Fruit fly (Drosophila melanogaster) whole organism, embryonic: ENCODE results near the gene Chchd2.
A peak's percentile ranks its signal among the peaks of the same experiment; 100 is the strongest.

Experiments
- CG10147 ChIP-seq: fragments of 200-800 bp; sonication (Bioruptor generic); optimal IDR thresholded peaks from 2 replicates; lab custom pipeline; 2019; ENCODE audit warnings: missing biosample characterization, mild to moderate bottlenecking, missing genetic modification characterization, moderate library complexity
- CG10565 ChIP-seq: fragments of 200-800 bp; sonication (Bioruptor generic); optimal IDR thresholded peaks from 3 replicates; lab custom pipeline; 2016; ENCODE audit warnings: missing biosample characterization, mild to moderate bottlenecking, missing genetic modification characterization
- CG13296 ChIP-seq: fragments of 200-800 bp; sonication (Bioruptor generic); optimal IDR thresholded peaks from 3 replicates; lab custom pipeline; 2018; ENCODE audit warnings: missing biosample characterization, mild to moderate bottlenecking, missing genetic modification characterization
- CG15696 ChIP-seq: fragments of 200-800 bp; sonication (Bioruptor generic); optimal IDR thresholded peaks from 2 replicates; lab custom pipeline; 2019; ENCODE audit warnings: missing biosample characterization, mild to moderate bottlenecking, missing genetic modification characterization, moderate library complexity
- CG17802 ChIP-seq: fragments of 200-800 bp; sonication (Bioruptor generic); optimal IDR thresholded peaks from 2 replicates; lab custom pipeline; 2018; ENCODE audit warnings: missing biosample characterization, mild to moderate bottlenecking, missing genetic modification characterization, moderate library complexity
- CG17829 ChIP-seq: fragments of 200-800 bp; optimal IDR thresholded peaks from 2 replicates; lab custom pipeline; 2019; ENCODE audit warnings: missing biosample characterization, mild to moderate bottlenecking, missing genetic modification characterization, moderate library complexity
- CG18262 ChIP-seq: fragments of 200-800 bp; optimal IDR thresholded peaks from 3 replicates; lab custom pipeline; 2019; ENCODE audit warnings: missing biosample characterization, mild to moderate bottlenecking, missing genetic modification characterization, moderate library complexity
- CG2129 ChIP-seq: fragments of 200-800 bp; sonication (Bioruptor generic); IDR thresholded peaks from 2 replicates; pipeline ENCODE4 v1.3.6; 2022; ENCODE audit warnings: missing biosample characterization, missing genetic modification characterization; ENCODE audit not compliant: partially characterized antibody
- CG31224 ChIP-seq: fragments of 200-800 bp; sonication (Bioruptor generic); IDR thresholded peaks from 2 replicates; pipeline ENCODE4 v1.3.6; 2022; ENCODE audit warnings: missing biosample characterization, missing genetic modification characterization
- CG31441 ChIP-seq: fragments of 200-800 bp; sonication (Bioruptor generic); IDR thresholded peaks from 2 replicates; pipeline ENCODE4 v1.3.6; 2022; ENCODE audit warnings: missing biosample characterization, missing genetic modification characterization
- CG33557 ChIP-seq: fragments of 200-800 bp; sonication (Bioruptor generic); optimal IDR thresholded peaks from 2 replicates; lab custom pipeline; 2019; ENCODE audit warnings: missing biosample characterization, mild to moderate bottlenecking, missing genetic modification characterization, moderate library complexity
- CG6689 ChIP-seq: fragments of 200-800 bp; sonication (Bioruptor generic); IDR thresholded peaks from 2 replicates; pipeline ENCODE4 v1.3.6; 2022; ENCODE audit warnings: missing biosample characterization, missing genetic modification characterization
- CG6765 ChIP-seq: fragments of 200-800 bp; sonication (Bioruptor generic); optimal IDR thresholded peaks from 3 replicates; lab custom pipeline; 2017; ENCODE audit warnings: missing biosample characterization, mild to moderate bottlenecking, missing genetic modification characterization
- CG9437 ChIP-seq: fragments of 200-800 bp; sonication (Bioruptor generic); optimal IDR thresholded peaks from 2 replicates; lab custom pipeline; 2018; ENCODE audit warnings: missing biosample characterization, mild to moderate bottlenecking, missing genetic modification characterization
- CG9817 ChIP-seq: fragments of 200-800 bp; sonication (Bioruptor generic); optimal IDR thresholded peaks from 2 replicates; lab custom pipeline; 2018; ENCODE audit warnings: missing biosample characterization, mild to moderate bottlenecking, missing genetic modification characterization, moderate library complexity
- D19A ChIP-seq: fragments of 200-800 bp; optimal IDR thresholded peaks from 3 replicates; lab custom pipeline; 2019; ENCODE audit warnings: missing biosample characterization, mild to moderate bottlenecking, missing genetic modification characterization, moderate library complexity
- Dbx ChIP-seq: fragments of 200-800 bp; sonication (Bioruptor generic); IDR thresholded peaks from 3 replicates; pipeline ENCODE4 v1.3.6; 2022; ENCODE audit warnings: missing biosample characterization, missing genetic modification characterization
- Dref ChIP-seq: fragments of 200-800 bp; sonication (Bioruptor generic); IDR thresholded peaks from 2 replicates; pipeline ENCODE4 v1.3.6; 2022; ENCODE audit warnings: missing biosample characterization, missing genetic modification characterization
- Elba2 ChIP-seq: fragments of 200-800 bp; sonication (Bioruptor generic); optimal IDR thresholded peaks from 3 replicates; lab custom pipeline; 2016; ENCODE audit warnings: missing biosample characterization, missing genetic modification characterization
- Ets97D ChIP-seq: fragments of 200-800 bp; sonication (Bioruptor generic); optimal IDR thresholded peaks from 3 replicates; lab custom pipeline; 2016; ENCODE audit warnings: missing biosample characterization, missing genetic modification characterization
- Fer1 ChIP-seq: fragments of 200-800 bp; sonication (Bioruptor generic); optimal IDR thresholded peaks from 2 replicates; lab custom pipeline; 2017; ENCODE audit warnings: missing biosample characterization, mild to moderate bottlenecking, missing genetic modification characterization
- Hr78 ChIP-seq, 2 experiments: fragments of 200-800 bp in 1 of 2; fragments of >200 bp in 1 of 2; sonication (Bioruptor generic) in 1 of 2; optimal IDR thresholded peaks; 2 replicates each; lab custom pipeline; 2017 to 2019; ENCODE audit warnings: missing biosample characterization in 2 of 2, missing genetic modification characterization in 2 of 2, mild to moderate bottlenecking in 1 of 2, moderate library complexity in 1 of 2
- Kr ChIP-seq: fragments of 200-800 bp; sonication (Bioruptor generic); optimal IDR thresholded peaks from 2 replicates; lab custom pipeline; 2017; ENCODE audit warnings: missing biosample characterization, mild to moderate bottlenecking, missing genetic modification characterization
- Lim3 ChIP-seq: fragments of 200-800 bp; sonication (Bioruptor generic); IDR thresholded peaks from 2 replicates; pipeline ENCODE4 v1.3.6; 2022; ENCODE audit warnings: missing biosample characterization, missing genetic modification characterization
- MBD-R2 ChIP-seq: fragments of 200-800 bp; sonication (Bioruptor generic); IDR thresholded peaks from 2 replicates; pipeline ENCODE4 v1.3.6; 2022; ENCODE audit warnings: missing biosample characterization, missing genetic modification characterization
- Max ChIP-seq: fragments of 200-800 bp; sonication (Bioruptor generic); optimal IDR thresholded peaks from 2 replicates; lab custom pipeline; 2016; ENCODE audit warnings: missing biosample characterization, mild to moderate bottlenecking, missing genetic modification characterization
- NC2β ChIP-seq: fragments of 200-800 bp; sonication (Bioruptor generic); optimal IDR thresholded peaks from 2 replicates; lab custom pipeline; 2016; ENCODE audit warnings: missing biosample characterization, missing genetic modification characterization
- Oaz ChIP-seq: fragments of 200-800 bp; sonication (Bioruptor generic); IDR thresholded peaks from 2 replicates; pipeline ENCODE4 v1.3.6; 2022; ENCODE audit warnings: missing biosample characterization, missing genetic modification characterization
- Oli ChIP-seq: fragments of 200-800 bp; sonication (Bioruptor generic); optimal IDR thresholded peaks from 2 replicates; lab custom pipeline; 2018; ENCODE audit warnings: missing biosample characterization, mild to moderate bottlenecking, missing genetic modification characterization, moderate library complexity
- Sox100B ChIP-seq: fragments of 200-800 bp; sonication (Bioruptor generic); optimal IDR thresholded peaks from 3 replicates; lab custom pipeline; 2018; ENCODE audit warnings: missing biosample characterization, mild to moderate bottlenecking, missing genetic modification characterization
- Ssrp ChIP-seq: fragments of 200-800 bp; sonication (Bioruptor generic); optimal IDR thresholded peaks from 2 replicates; lab custom pipeline; 2018; ENCODE audit warnings: missing biosample characterization, mild to moderate bottlenecking, missing genetic modification characterization, moderate library complexity
- ash1 ChIP-seq: fragments of 200-800 bp; sonication (Bioruptor generic); optimal IDR thresholded peaks from 2 replicates; lab custom pipeline; 2018; ENCODE audit warnings: missing biosample characterization, mild to moderate bottlenecking, missing genetic modification characterization
- bab2 ChIP-seq: fragments of 200-800 bp; sonication (Bioruptor generic); optimal IDR thresholded peaks from 2 replicates; lab custom pipeline; 2016; ENCODE audit warnings: missing biosample characterization, missing genetic modification characterization
- bsh ChIP-seq, 2 experiments: fragments of 200-800 bp; sonication (Bioruptor generic); optimal IDR thresholded peaks; 2 replicates each; lab custom pipeline; 2017 to 2018; ENCODE audit warnings: mild to moderate bottlenecking in 2 of 2, missing biosample characterization in 2 of 2, missing genetic modification characterization in 2 of 2, moderate library complexity in 1 of 2
- cas ChIP-seq: fragments of 200-800 bp; sonication (Bioruptor generic); IDR thresholded peaks from 2 replicates; pipeline ENCODE4 v1.3.6; 2022; ENCODE audit warnings: missing biosample characterization, missing genetic modification characterization
- chn ChIP-seq: fragments of 200-800 bp; sonication (Bioruptor generic); optimal IDR thresholded peaks from 2 replicates; lab custom pipeline; 2016; ENCODE audit warnings: missing biosample characterization, missing genetic modification characterization
- dan ChIP-seq: fragments of 200-800 bp; sonication (Bioruptor generic); IDR thresholded peaks from 2 replicates; pipeline ENCODE4 v1.3.6; 2022; ENCODE audit warnings: missing biosample characterization, missing genetic modification characterization
- dmrt11E ChIP-seq: fragments of 200-800 bp; sonication (Bioruptor generic); optimal IDR thresholded peaks from 3 replicates; lab custom pipeline; 2018; ENCODE audit warnings: missing biosample characterization, mild to moderate bottlenecking, missing genetic modification characterization, moderate library complexity
- ftz-f1 ChIP-seq: fragments of 200-800 bp; sonication (Bioruptor generic); optimal IDR thresholded peaks from 2 replicates; lab custom pipeline; 2016; ENCODE audit warnings: missing biosample characterization, missing genetic modification characterization
- grau ChIP-seq: fragments of 200-800 bp; optimal IDR thresholded peaks from 3 replicates; lab custom pipeline; 2019; ENCODE audit warnings: missing biosample characterization, mild to moderate bottlenecking, missing genetic modification characterization, moderate library complexity
- lbe ChIP-seq: fragments of 200-800 bp; sonication (Bioruptor generic); optimal IDR thresholded peaks from 2 replicates; lab custom pipeline; 2016; ENCODE audit warnings: missing biosample characterization, mild to moderate bottlenecking, missing genetic modification characterization
- lola ChIP-seq, 3 experiments: fragments of >200 bp in 2 of 3; fragments of 200-800 bp in 1 of 3; sonication (Bioruptor generic) in 1 of 3; optimal IDR thresholded peaks; 2 replicates each; lab custom pipeline; 2017 to 2019; ENCODE audit warnings: missing biosample characterization in 3 of 3, missing genetic modification characterization in 3 of 3, mild to moderate bottlenecking in 1 of 3, moderate library complexity in 1 of 3
- nau ChIP-seq: fragments of 200-800 bp; sonication (Bioruptor generic); optimal IDR thresholded peaks from 3 replicates; lab custom pipeline; 2017; ENCODE audit warnings: missing biosample characterization, mild to moderate bottlenecking, missing genetic modification characterization, missing genetic modification reagents
- peb ChIP-seq: fragments of 200-800 bp; sonication (Bioruptor generic); IDR thresholded peaks from 2 replicates; pipeline ENCODE4 v1.3.6; 2022; ENCODE audit warnings: missing biosample characterization, missing genetic modification characterization
- ranshi ChIP-seq: fragments of 200-800 bp; sonication (Bioruptor generic); IDR thresholded peaks from 2 replicates; pipeline ENCODE4 v1.3.6; 2022; ENCODE audit warnings: missing biosample characterization, missing genetic modification characterization
- schlank ChIP-seq: fragments of 200-800 bp; sonication (Bioruptor generic); optimal IDR thresholded peaks from 2 replicates; lab custom pipeline; 2018; ENCODE audit warnings: missing biosample characterization, mild to moderate bottlenecking, missing genetic modification characterization
- scrt ChIP-seq: fragments of 200-800 bp; sonication (Bioruptor generic); optimal IDR thresholded peaks from 2 replicates; lab custom pipeline; 2018; ENCODE audit warnings: missing biosample characterization, mild to moderate bottlenecking, missing genetic modification characterization, moderate library complexity
- sisA ChIP-seq: fragments of 200-800 bp; sonication (Bioruptor generic); IDR thresholded peaks from 2 replicates; pipeline ENCODE4 v1.3.6; 2022; ENCODE audit warnings: missing biosample characterization, missing genetic modification characterization
- vfl ChIP-seq: fragments of 200-800 bp; sonication (Bioruptor generic); optimal IDR thresholded peaks from 2 replicates; lab custom pipeline; 2016; ENCODE audit warnings: missing biosample characterization, missing genetic modification characterization
- wor ChIP-seq: fragments of 200-800 bp; sonication (Bioruptor generic); IDR thresholded peaks from 2 replicates; pipeline ENCODE4 v1.3.6; 2022; ENCODE audit warnings: missing biosample characterization, missing genetic modification characterization
- z ChIP-seq: fragments of 200-800 bp; sonication (Bioruptor generic); IDR thresholded peaks from 3 replicates; pipeline ENCODE4 v1.3.6; 2022; ENCODE audit warnings: missing biosample characterization, missing genetic modification characterization

Gene Chchd2

DNA sequence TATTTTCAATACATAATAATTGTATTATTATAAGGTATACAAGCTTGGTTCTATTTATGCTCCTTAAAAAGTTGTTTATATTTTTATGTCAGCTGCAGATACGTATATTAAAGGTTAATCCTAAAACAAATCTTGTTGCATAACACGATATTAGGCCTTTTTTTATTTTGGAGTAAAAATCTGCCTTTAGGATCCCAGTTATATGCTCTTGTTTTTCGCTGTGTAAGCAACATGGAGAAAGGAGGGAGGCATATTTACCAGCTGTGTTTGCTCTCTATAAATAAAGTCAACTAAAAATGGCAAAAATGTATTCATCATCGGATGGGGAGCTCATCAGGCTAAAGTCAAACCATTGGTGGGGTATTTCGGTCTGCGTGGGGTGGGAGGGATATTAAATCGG is 27.2 kb upstream of the Chchd2 start (continued):
- TF ChIP-seq grau (tag; lab: Kevin White, UChicago) (peak; percentile 47), CG9437 (GFP tag; lab: Kevin White, UChicago) (peak; percentile 25), CG31441 (GFP tag; lab: Robert Waterston, UW) (peak; percentile 36; the same call in 1 of the 2 replicates), Dbx (GFP tag; lab: Robert Waterston, UW) (no peak), Oaz (GFP tag; lab: Robert Waterston, UW) (no peak), ftz-f1 (no peak), Oli (tag; lab: Kevin White, UChicago) (peak; percentile 29), ash1 (GFP tag; lab: Kevin White, UChicago) (no peak), CG10147 (GFP tag; lab: Kevin White, UChicago) (peak; percentile 18), MBD-R2 (no peak), CG17802 (tag; lab: Kevin White, UChicago) (no peak), chn (no peak), CG31224 (no peak), z (GFP tag; lab: Robert Waterston, UW) (no peak), CG18262 (tag; lab: Kevin White, UChicago) (peak; percentile 39), bsh (GFP tag; optimal IDR thresholded peaks at IDR 0.05; lab: Kevin White, UChicago) (peak in 1 of 2 experiments; percentile 57), Lim3 (no peak), Ets97D (no peak), Sox100B (GFP tag; lab: Kevin White, UChicago) (peak; percentile 28), Kr (no peak), cas (no peak), CG33557 (no peak), ranshi (GFP tag; lab: Robert Waterston, UW) (no peak), scrt (GFP tag; lab: Kevin White, UChicago) (no peak), bab2 (GFP tag; lab: Kevin White, UChicago) (peak; percentile 9), NC2β (GFP tag; lab: Kevin White, UChicago) (no peak), CG9817 (tag; lab: Kevin White, UChicago) (no peak), dmrt11E (tag; lab: Kevin White, UChicago) (peak; percentile 37), peb (GFP tag; lab: Robert Waterston, UW) (no peak), lola (GFP tag; optimal IDR thresholded peaks at IDR 0.05; lab: Kevin White, UChicago) (peak in 1 of 3 experiments; percentile 47), Fer1 (GFP tag; lab: Kevin White, UChicago) (peak; percentile 14), dan (no peak), nau (GFP tag; lab: Kevin White, UChicago) (no peak), Dref (no peak), CG10565 (GFP tag; lab: Kevin White, UChicago) (no peak), CG6689 (GFP tag; lab: Robert Waterston, UW) (no peak), wor (GFP tag; lab: Robert Waterston, UW) (no peak), CG17829 (peak; percentile 27), CG15696 (no peak), lbe (no peak), CG2129 (no peak), CG13296 (no peak), Max (GFP tag; lab: Kevin White, UChicago) (no peak), sisA (GFP tag; lab: Robert Waterston, UW) (0 out of 2 replicates have a peak, but pooled peaks have one; percentile 10), schlank (tag; lab: Kevin White, UChicago) (no peak), Elba2 (GFP tag; lab: Kevin White, UChicago) (no peak), Hr78 (GFP tag; optimal IDR thresholded peaks at IDR 0.05; lab: Kevin White, UChicago) (no peak), CG6765 (no peak), Ssrp (tag; lab: Kevin White, UChicago) (peak; percentile 37), D19A (peak; percentile 3), vfl (GFP tag; lab: Kevin White, UChicago) (no peak)
